Worm (Caenorhabditis elegans): ENCODE data around the gene elpc-4.

elpc-4 gene

ce11 chrIV:8007549-8007948 lies 9.2 kb upstream of the elpc-4 start:
- TF ChIP-seq ceh-13 (GFP tag; optimal IDR thresholded peaks at IDR 0.05) (no peak), ceh-36 (tag; optimal IDR thresholded peaks at IDR 0.05) (no peak), hmg-4 (GFP tag; optimal IDR thresholded peaks at IDR 0.05) (no peak), sea-1 (GFP tag; conservative IDR thresholded peaks at IDR 0.05) (no peak)

ce11 chrIV:8008137-8008536 lies 8.7 kb upstream of the elpc-4 start:
- TF ChIP-seq flt-1 (GFP tag; IDR thresholded peaks at IDR 0.05) (no peak), scrt-1 (GFP tag; IDR thresholded peaks at IDR 0.05) (0 out of 2 replicates have a peak, but pooled peaks have one; percentile 6), F13C5.2 (tag; optimal IDR thresholded peaks at IDR 0.05) (peak; percentile 2), hmg-4 (GFP tag; optimal IDR thresholded peaks at IDR 0.05) (peak; percentile 73), hnd-1 (tag; optimal IDR thresholded peaks at IDR 0.05) (no peak), tbx-11 (GFP tag; IDR thresholded peaks at IDR 0.05) (0 out of 2 replicates have a peak, but pooled peaks have one; percentile 6)

- no peak for TF ChIP-seq hmbx-1 (tag; optimal IDR thresholded peaks at IDR 0.05)
- no peak for TF ChIP-seq ama-1 (optimal IDR thresholded peaks at IDR 0.05)
- peak; percentile 45 for TF ChIP-seq hmg-4 (GFP tag; optimal IDR thresholded peaks at IDR 0.05)
These were observed 7.4 kb upstream of the elpc-4 start for ce11 chrIV:8009374-8009773.

ce11 chrIV:8010521-8010920 lies 6.3 kb upstream of the elpc-4 start:
- TF ChIP-seq scrt-1 (GFP tag; IDR thresholded peaks at IDR 0.05) (no peak), hnd-1 (tag; optimal IDR thresholded peaks at IDR 0.05) (no peak), ceh-13 (GFP tag; optimal IDR thresholded peaks at IDR 0.05) (no peak), aly-1 (tag; optimal IDR thresholded peaks at IDR 0.05) (no peak), tbx-37 (GFP tag; conservative IDR thresholded peaks at IDR 0.05) (no peak), B0310.2 (tag; optimal IDR thresholded peaks at IDR 0.05) (no peak), pes-1 (GFP tag; IDR thresholded peaks at IDR 0.05) (no peak), ceh-36 (tag; optimal IDR thresholded peaks at IDR 0.05) (no peak), hmbx-1 (tag; optimal IDR thresholded peaks at IDR 0.05) (no peak), ama-1 (optimal IDR thresholded peaks at IDR 0.05) (no peak), tra-4 (tag; optimal IDR thresholded peaks at IDR 0.05) (no peak)

ce11 chrIV:8012330-8012729 lies 4.5 kb upstream of the elpc-4 start, which contains the start of gene Y42H9B.3:
Gene Y42H9B.3 (minus strand): TSS chrIV:8012430.
- TF ChIP-seq B0310.2 (tag; optimal IDR thresholded peaks at IDR 0.05): no peak
- no peak for TF ChIP-seq tbx-37 (GFP tag; conservative IDR thresholded peaks at IDR 0.05)
- TF ChIP-seq aly-1 (tag; optimal IDR thresholded peaks at IDR 0.05): no peak
- no peak for TF ChIP-seq ceh-36 (tag; optimal IDR thresholded peaks at IDR 0.05)
- no peak for TF ChIP-seq F13C5.2 (tag; optimal IDR thresholded peaks at IDR 0.05)
- TF ChIP-seq ama-1 (optimal IDR thresholded peaks at IDR 0.05): no peak
- TF ChIP-seq hmg-4 (GFP tag; optimal IDR thresholded peaks at IDR 0.05): no peak
- TF ChIP-seq pes-1 (GFP tag; IDR thresholded peaks at IDR 0.05): no peak
- no peak for TF ChIP-seq hmbx-1 (tag; optimal IDR thresholded peaks at IDR 0.05)
- TF ChIP-seq sea-1 (GFP tag; conservative IDR thresholded peaks at IDR 0.05): no peak
- TF ChIP-seq hnd-1 (tag; optimal IDR thresholded peaks at IDR 0.05): no peak
- no peak for TF ChIP-seq ceh-13 (GFP tag; optimal IDR thresholded peaks at IDR 0.05)
- TF ChIP-seq flt-1 (GFP tag; IDR thresholded peaks at IDR 0.05): no peak
- no peak for TF ChIP-seq tra-4 (tag; optimal IDR thresholded peaks at IDR 0.05)
- TF ChIP-seq ets-7 (tag; optimal IDR thresholded peaks at IDR 0.05): no peak
- TF ChIP-seq tbx-11 (GFP tag; IDR thresholded peaks at IDR 0.05): no peak
- TF ChIP-seq scrt-1 (GFP tag; IDR thresholded peaks at IDR 0.05): no peak

- TF ChIP-seq hmbx-1 (tag; optimal IDR thresholded peaks at IDR 0.05): no peak
- no peak for TF ChIP-seq pes-1 (GFP tag; IDR thresholded peaks at IDR 0.05)
- TF ChIP-seq aly-1 (tag; optimal IDR thresholded peaks at IDR 0.05): no peak
- TF ChIP-seq tra-4 (tag; optimal IDR thresholded peaks at IDR 0.05): no peak
- TF ChIP-seq tbx-11 (GFP tag; IDR thresholded peaks at IDR 0.05): no peak
- TF ChIP-seq F13C5.2 (tag; optimal IDR thresholded peaks at IDR 0.05): no peak
- TF ChIP-seq B0310.2 (tag; optimal IDR thresholded peaks at IDR 0.05): no peak
- no peak for TF ChIP-seq scrt-1 (GFP tag; IDR thresholded peaks at IDR 0.05)
- TF ChIP-seq sea-1 (GFP tag; conservative IDR thresholded peaks at IDR 0.05): no peak
- no peak for TF ChIP-seq hnd-1 (tag; optimal IDR thresholded peaks at IDR 0.05)
- TF ChIP-seq ceh-13 (GFP tag; optimal IDR thresholded peaks at IDR 0.05): no peak
- no peak for TF ChIP-seq hmg-4 (GFP tag; optimal IDR thresholded peaks at IDR 0.05)
- no peak for TF ChIP-seq tbx-37 (GFP tag; conservative IDR thresholded peaks at IDR 0.05)
- no peak for TF ChIP-seq ets-7 (tag; optimal IDR thresholded peaks at IDR 0.05)
- TF ChIP-seq flt-1 (GFP tag; IDR thresholded peaks at IDR 0.05): no peak
- no peak for TF ChIP-seq ama-1 (optimal IDR thresholded peaks at IDR 0.05)
- TF ChIP-seq ceh-36 (tag; optimal IDR thresholded peaks at IDR 0.05): no peak
These were observed 2.9 kb upstream of the elpc-4 start, which contains the start of gene C26B2.8 for ce11 chrIV:8013849-8014248. Gene C26B2.8 (plus strand): TSS chrIV:8014149.

ce11 chrIV:8015726-8016312 lies 975 bp upstream of the elpc-4 start, which contains the start of gene C26B2.7:
Gene C26B2.7 (plus strand): TSS chrIV:8016274.
- TF ChIP-seq sea-1 (GFP tag; conservative IDR thresholded peaks at IDR 0.05): 0 out of 2 replicates have a peak, but pooled peaks have one; percentile 22
- TF ChIP-seq pes-1 (GFP tag; IDR thresholded peaks at IDR 0.05): peak; percentile 80
- peak; percentile 43; the same call in 1 of the 2 replicates for TF ChIP-seq tbx-37 (GFP tag; conservative IDR thresholded peaks at IDR 0.05)
- TF ChIP-seq ets-7 (tag; optimal IDR thresholded peaks at IDR 0.05): peak; percentile 66
- TF ChIP-seq scrt-1 (GFP tag; IDR thresholded peaks at IDR 0.05): peak; percentile 54; the same call in 1 of the 2 replicates

ce11 chrIV:8019772-8020496 lies 3.1 kb downstream of the elpc-4 start, which contains the start of gene dnc-4:
Gene dnc-4 (minus strand): TSS chrIV:8019808.
- no peak for TF ChIP-seq ets-7 (tag; optimal IDR thresholded peaks at IDR 0.05)
- peak; percentile 40; the same call in 1 of the 2 replicates for TF ChIP-seq tbx-37 (GFP tag; conservative IDR thresholded peaks at IDR 0.05)
- no peak for TF ChIP-seq pes-1 (GFP tag; IDR thresholded peaks at IDR 0.05)
- TF ChIP-seq F13C5.2 (tag; optimal IDR thresholded peaks at IDR 0.05): peak; percentile 22
- TF ChIP-seq ceh-13 (GFP tag; optimal IDR thresholded peaks at IDR 0.05): no peak
